Fruit fly (Drosophila melanogaster): Measurements from ENCODE around the gene CG11262.
A peak's percentile ranks its signal among the peaks of the same experiment; 100 is the strongest.

The CG11262 gene

dm6 chr3L:13015195-13015822, 20.4 kb downstream of the CG11262 start, which contains the start of gene MICAL-like (continued):
- TF ChIP-seq CG11695 (GFP tag; IDR thresholded peaks at IDR 0.05) (no peak), pita (GFP tag; optimal IDR thresholded peaks at IDR 0.05) (no peak), Dbx (GFP tag; IDR thresholded peaks at IDR 0.05) (no peak), Lhr (GFP tag; optimal IDR thresholded peaks at IDR 0.05) (no peak), az2 (GFP tag; optimal IDR thresholded peaks at IDR 0.05) (no peak), CG42726 (GFP tag; IDR thresholded peaks at IDR 0.05; ENCODE audit: partially characterized antibody) (0 out of 2 replicates have a peak, but pooled peaks have one; percentile 46), CG10274 (GFP tag; optimal IDR thresholded peaks at IDR 0.05) (no peak), Xbp1 (GFP tag; optimal IDR thresholded peaks at IDR 0.05) (peak; percentile 21), bab2 (GFP tag; optimal IDR thresholded peaks at IDR 0.05) (peak; percentile 5), CG17612 (GFP tag; IDR thresholded peaks at IDR 0.05) (no peak), CG2889 (GFP tag; IDR thresholded peaks at IDR 0.05) (no peak), Taf1 (GFP tag; IDR thresholded peaks at IDR 0.05) (no peak), chinmo (GFP tag; IDR thresholded peaks at IDR 0.05; ENCODE audit: partially characterized antibody) (peak; percentile 80; the same call in 2 of the 4 replicates), CG33213 (GFP tag; optimal IDR thresholded peaks at IDR 0.05) (peak; percentile 45), CG10462 (GFP tag; optimal IDR thresholded peaks at IDR 0.05) (no peak), pum (GFP tag; optimal IDR thresholded peaks at IDR 0.05) (no peak), CG4730 (GFP tag; IDR thresholded peaks at IDR 0.05) (no peak), CG14050 (GFP tag; IDR thresholded peaks at IDR 0.05) (no peak), gem (tag; optimal IDR thresholded peaks at IDR 0.05) (no peak), tgo (GFP tag; IDR thresholded peaks at IDR 0.05) (no peak; the same call in 2 of the 3 replicates), CG32772 (GFP tag; IDR thresholded peaks at IDR 0.05) (no peak), p53 (GFP tag; optimal IDR thresholded peaks at IDR 0.05) (no peak), zfh1 (GFP tag; IDR thresholded peaks at IDR 0.05) (no peak), Nf-YC (tag; optimal IDR thresholded peaks at IDR 0.05) (no peak), tap (tag; optimal IDR thresholded peaks at IDR 0.05) (no peak), Med (GFP tag) (peak; percentile 87), Usf (GFP tag; optimal IDR thresholded peaks at IDR 0.05) (no peak), HLH54F (GFP tag; optimal IDR thresholded peaks at IDR 0.05) (peak; percentile 29), Awh (GFP tag; IDR thresholded peaks at IDR 0.05) (no peak), GATAe (GFP tag; conservative IDR thresholded peaks at IDR 0.05) (no peak), fd64A (GFP tag; optimal IDR thresholded peaks at IDR 0.05) (no peak)

dm6 chr3L:13015823-13016465, 21.0 kb downstream of the CG11262 start, which contains the start of gene CG11267:
Gene CG11267, plus strand, starts transcription at chr3L:13016050.
- TF ChIP-seq CG17328 (GFP tag; IDR thresholded peaks at IDR 0.05) (peak; percentile 86), h (optimal IDR thresholded peaks at IDR 0.05) (no peak), BtbVII (GFP tag; optimal IDR thresholded peaks at IDR 0.05) (peak; percentile 87), CG14050 (GFP tag; IDR thresholded peaks at IDR 0.05) (peak; percentile 71; the same call in 2 of the 3 replicates), Jarid2 (GFP tag; optimal IDR thresholded peaks at IDR 0.05) (peak; percentile 44), ewg (GFP tag; optimal IDR thresholded peaks at IDR 0.05) (peak; percentile 58), CG7786 (GFP tag; optimal IDR thresholded peaks at IDR 0.05) (peak; percentile 73), tio (GFP tag; optimal IDR thresholded peaks at IDR 0.05) (peak; percentile 65), NC2α (GFP tag; optimal IDR thresholded peaks at IDR 0.05) (no peak), crol (GFP tag; IDR thresholded peaks at IDR 0.05) (0 out of 2 replicates have a peak, but pooled peaks have one; percentile 14), lmd (GFP tag; IDR thresholded peaks at IDR 0.05) (peak; percentile 85), CG4282 (GFP tag; optimal IDR thresholded peaks at IDR 0.05) (peak; percentile 60), z (GFP tag; IDR thresholded peaks at IDR 0.05) (0 out of 3 replicates have a peak, but pooled peaks have one; percentile 5), H2.0 (GFP tag; IDR thresholded peaks at IDR 0.05) (peak; percentile 90), CG18599 (GFP tag; optimal IDR thresholded peaks at IDR 0.05) (peak; percentile 92), CG11247 (GFP tag; IDR thresholded peaks at IDR 0.05) (peak; percentile 89), CG4424 (GFP tag; optimal IDR thresholded peaks at IDR 0.05) (peak; percentile 85), ara (GFP tag; IDR thresholded peaks at IDR 0.05) (peak; percentile 83), sd (tag; optimal IDR thresholded peaks at IDR 0.05) (no peak), shn (GFP tag; optimal IDR thresholded peaks at IDR 0.05) (peak; percentile 51), CG10267 (tag; optimal IDR thresholded peaks at IDR 0.05) (peak; percentile 78), CG31224 (GFP tag; IDR thresholded peaks at IDR 0.05) (peak; percentile 87)

Data from whole organism, embryonic.